Worm (Caenorhabditis elegans) whole organism, L2 larva: Measurements from ENCODE around the gene fbxb-105.
A peak's percentile ranks its signal among the peaks of the same experiment; 100 is the strongest.

Source experiments
- C34F6.9 ChIP-seq: fragments of 150-350 bp; optimal IDR thresholded peaks from 2 replicates; lab custom pipeline; 2014; ENCODE audit warnings: missing biosample characterization, missing genetic modification characterization
- F13H6.1 ChIP-seq: sonication (generic microtip); optimal IDR thresholded peaks from 2 replicates; lab custom pipeline; 2016; ENCODE audit warnings: missing genetic modification characterization, missing compliant biosample characterization
- R02D3.7 ChIP-seq: fragments of 150-350 bp; optimal IDR thresholded peaks from 2 replicates; lab custom pipeline; 2014; ENCODE audit warnings: missing biosample characterization, missing genetic modification characterization
- Y55F3AM.14 ChIP-seq: fragments of 200-800 bp; sonication (Bioruptor generic); optimal IDR thresholded peaks from 2 replicates; lab custom pipeline; 2018; ENCODE audit warnings: mild to moderate bottlenecking, missing genetic modification characterization, missing compliant biosample characterization
- ZK546.5 ChIP-seq: sonication (generic microtip); optimal IDR thresholded peaks from 2 replicates; lab custom pipeline; 2017; ENCODE audit warnings: missing biosample characterization, missing genetic modification characterization
- aly-2 ChIP-seq: fragments of 150-350 bp; optimal IDR thresholded peaks from 2 replicates; lab custom pipeline; 2014; ENCODE audit warnings: missing biosample characterization, missing genetic modification characterization
- blmp-1 ChIP-seq: sonication (generic microtip); optimal IDR thresholded peaks from 2 replicates; lab custom pipeline; 2017; ENCODE audit warnings: missing genetic modification characterization, mild to moderate bottlenecking, missing compliant biosample characterization, antibody characterized with exemption, moderate library complexity; ENCODE audit not compliant: insufficient read depth
- ceh-16 ChIP-seq: fragments of 150-350 bp; optimal IDR thresholded peaks from 2 replicates; lab custom pipeline; 2014; ENCODE audit warnings: missing biosample characterization, missing genetic modification characterization
- ceh-82 ChIP-seq: fragments of 150-350 bp; optimal IDR thresholded peaks from 2 replicates; lab custom pipeline; 2014; ENCODE audit warnings: missing biosample characterization, missing genetic modification characterization
- dmd-4 ChIP-seq: sonication (generic microtip); optimal IDR thresholded peaks from 2 replicates; lab custom pipeline; 2017; ENCODE audit warnings: missing biosample characterization, missing genetic modification characterization
- elt-1 ChIP-seq: fragments of 150-350 bp; optimal IDR thresholded peaks from 2 replicates; lab custom pipeline; 2014; ENCODE audit warnings: missing biosample characterization, missing genetic modification characterization
- fos-1 ChIP-seq: fragments of 150-350 bp; optimal IDR thresholded peaks from 2 replicates; lab custom pipeline; 2014; ENCODE audit warnings: missing biosample characterization, missing genetic modification characterization
- gmeb-1 ChIP-seq: fragments of 150-350 bp; optimal IDR thresholded peaks from 2 replicates; lab custom pipeline; 2014; ENCODE audit warnings: missing biosample characterization, missing genetic modification characterization
- lin-11 ChIP-seq: fragments of 150-350 bp; sonication (generic microtip); optimal IDR thresholded peaks from 2 replicates; lab custom pipeline; 2014; ENCODE audit warnings: missing biosample characterization, missing genetic modification characterization, inconsistent platforms, mixed read lengths
- lin-13 ChIP-seq: fragments of 150-350 bp; optimal IDR thresholded peaks from 2 replicates; lab custom pipeline; 2014; ENCODE audit warnings: missing biosample characterization, missing genetic modification reagents, missing genetic modification characterization
- lin-39 ChIP-seq: fragments of 150-350 bp; optimal IDR thresholded peaks from 2 replicates; lab custom pipeline; 2014; ENCODE audit warnings: missing biosample characterization, missing genetic modification reagents, missing genetic modification characterization
- lsy-2 ChIP-seq, 2 experiments: fragments of 150-350 bp in 1 of 2; sonication (generic microtip) in 1 of 2; optimal IDR thresholded peaks; 2 replicates each; lab custom pipeline; 2014 to 2017; ENCODE audit warnings: missing biosample characterization in 2 of 2, missing genetic modification characterization in 2 of 2
- mab-5 ChIP-seq: fragments of 150-350 bp; optimal IDR thresholded peaks from 2 replicates; lab custom pipeline; 2014; ENCODE audit warnings: missing biosample characterization, missing genetic modification characterization
- mbf-1 ChIP-seq: sonication (generic microtip); optimal IDR thresholded peaks from 2 replicates; lab custom pipeline; 2017; ENCODE audit warnings: missing biosample characterization, missing genetic modification characterization
- mdl-1 ChIP-seq, 2 experiments: fragments of 150-350 bp in 1 of 2; sonication (generic microtip) in 1 of 2; optimal IDR thresholded peaks; 2 replicates each; lab custom pipeline; 2017; ENCODE audit warnings: missing biosample characterization in 2 of 2, missing genetic modification characterization in 2 of 2
- nhr-11 ChIP-seq: fragments of 150-350 bp; optimal IDR thresholded peaks from 2 replicates; lab custom pipeline; 2014; ENCODE audit warnings: missing biosample characterization, missing genetic modification characterization
- nhr-12 ChIP-seq: fragments of 150-350 bp; optimal IDR thresholded peaks from 2 replicates; lab custom pipeline; 2014; ENCODE audit warnings: missing biosample characterization, missing genetic modification characterization
- nhr-129 ChIP-seq: fragments of 150-350 bp; optimal IDR thresholded peaks from 2 replicates; lab custom pipeline; 2014; ENCODE audit warnings: missing biosample characterization, missing genetic modification characterization
- nhr-21 ChIP-seq: fragments of 150-350 bp; optimal IDR thresholded peaks from 2 replicates; lab custom pipeline; 2014; ENCODE audit warnings: missing biosample characterization, missing genetic modification characterization
- nhr-23 ChIP-seq: fragments of 150-350 bp; optimal IDR thresholded peaks from 2 replicates; lab custom pipeline; 2014; ENCODE audit warnings: missing biosample characterization, missing genetic modification reagents, missing genetic modification characterization
- nhr-237 ChIP-seq: fragments of 150-350 bp; optimal IDR thresholded peaks from 2 replicates; lab custom pipeline; 2014; ENCODE audit warnings: missing biosample characterization, missing genetic modification characterization
- nhr-77 ChIP-seq: fragments of 150-350 bp; optimal IDR thresholded peaks from 2 replicates; lab custom pipeline; 2014; ENCODE audit warnings: missing biosample characterization, missing genetic modification characterization
- peb-1 ChIP-seq: fragments of 150-350 bp; optimal IDR thresholded peaks from 2 replicates; lab custom pipeline; 2014; ENCODE audit warnings: missing biosample characterization, missing genetic modification characterization
- skn-1 ChIP-seq: sonication (generic microtip); optimal IDR thresholded peaks from 2 replicates; lab custom pipeline; 2017; ENCODE audit warnings: missing biosample characterization, missing genetic modification characterization
- sma-3 ChIP-seq: sonication (generic microtip); optimal IDR thresholded peaks from 2 replicates; lab custom pipeline; 2016; ENCODE audit warnings: missing genetic modification reagents, missing genetic modification characterization, missing compliant biosample characterization
- sma-9 ChIP-seq, 2 experiments: fragments of 150-350 bp in 1 of 2; sonication (generic microtip) in 1 of 2; optimal IDR thresholded peaks; 2 replicates each; lab custom pipeline; 2014 to 2016; ENCODE audit warnings: missing genetic modification characterization in 2 of 2, mild to moderate bottlenecking in 1 of 2, missing biosample characterization in 1 of 2, missing compliant biosample characterization in 1 of 2, missing genetic modification reagents in 1 of 2, moderate library complexity in 1 of 2
- snpc-4 ChIP-seq: fragments of 150-350 bp; optimal IDR thresholded peaks from 2 replicates; lab custom pipeline; 2014; ENCODE audit warnings: missing biosample characterization, missing genetic modification characterization
- unc-39 ChIP-seq: fragments of 150-350 bp; optimal IDR thresholded peaks from 2 replicates; lab custom pipeline; 2014; ENCODE audit warnings: missing biosample characterization, missing genetic modification characterization
- unc-55 ChIP-seq: fragments of 150-350 bp; sonication (generic microtip); optimal IDR thresholded peaks from 3 replicates; lab custom pipeline; 2014; ENCODE audit warnings: missing biosample characterization, missing genetic modification reagents, missing genetic modification characterization
- zag-1 ChIP-seq: fragments of 150-350 bp; optimal IDR thresholded peaks from 2 replicates; lab custom pipeline; 2014; ENCODE audit warnings: missing biosample characterization, missing genetic modification characterization
- ztf-11 ChIP-seq: sonication (generic microtip); optimal IDR thresholded peaks from 2 replicates; lab custom pipeline; 2017; ENCODE audit warnings: missing biosample characterization, missing genetic modification characterization
- ztf-4 ChIP-seq: fragments of 150-350 bp; optimal IDR thresholded peaks from 2 replicates; lab custom pipeline; 2014; ENCODE audit warnings: missing biosample characterization, missing genetic modification characterization

fbxb-105 gene

DNA sequence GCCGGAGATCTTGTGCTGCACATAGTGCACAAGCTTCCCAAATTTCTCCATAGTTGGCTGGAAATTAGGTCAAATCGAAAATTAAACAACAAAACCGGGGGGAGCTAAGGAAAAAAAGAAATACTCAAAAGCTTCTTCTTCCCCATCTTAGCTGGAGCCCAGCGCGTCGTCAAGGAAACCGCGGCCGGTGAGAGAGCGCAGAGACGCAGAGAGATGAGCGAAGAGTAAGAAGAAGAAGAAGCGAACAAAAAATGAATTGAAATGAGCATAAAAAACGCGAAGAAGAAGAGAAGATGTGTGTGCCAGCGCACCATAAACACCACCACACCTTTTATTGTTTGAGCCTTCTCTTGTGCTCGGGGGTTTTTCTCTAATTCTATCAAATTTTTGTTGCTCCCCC lies 35.5 kb downstream of the fbxb-105 start, which contains the start of gene wdr-31:
Gene wdr-31 (minus strand): TSS at position 101 of the 400 bp plus-strand sequence.
- TF ChIP-seq unc-39 (tag; lab: Kevin White, UChicago): no peak
- no peak for TF ChIP-seq sma-9 (GFP tag; optimal IDR thresholded peaks at IDR 0.05; lab: Kevin White, UChicago)
- TF ChIP-seq sma-9 (tag; optimal IDR thresholded peaks at IDR 0.05; lab: Kevin White, UChicago): no peak
- no peak for TF ChIP-seq elt-1 (tag; lab: Kevin White, UChicago)
- no peak for TF ChIP-seq mdl-1 (tag; optimal IDR thresholded peaks at IDR 0.05; lab: Kevin White, UChicago)
- TF ChIP-seq lsy-2 (tag; optimal IDR thresholded peaks at IDR 0.05; lab: Kevin White, UChicago): no peak
- TF ChIP-seq C34F6.9 (tag; lab: Kevin White, UChicago): no peak
- no peak for TF ChIP-seq R02D3.7 (tag; lab: Kevin White, UChicago)
- no peak for TF ChIP-seq zag-1 (tag; lab: Kevin White, UChicago)
- no peak for TF ChIP-seq nhr-237 (tag; lab: Kevin White, UChicago)
- no peak for TF ChIP-seq Y55F3AM.14
- no peak for TF ChIP-seq F13H6.1
- no peak for TF ChIP-seq nhr-23 (tag; lab: Kevin White, UChicago)
- TF ChIP-seq nhr-21 (tag; lab: Kevin White, UChicago): no peak

DNA sequence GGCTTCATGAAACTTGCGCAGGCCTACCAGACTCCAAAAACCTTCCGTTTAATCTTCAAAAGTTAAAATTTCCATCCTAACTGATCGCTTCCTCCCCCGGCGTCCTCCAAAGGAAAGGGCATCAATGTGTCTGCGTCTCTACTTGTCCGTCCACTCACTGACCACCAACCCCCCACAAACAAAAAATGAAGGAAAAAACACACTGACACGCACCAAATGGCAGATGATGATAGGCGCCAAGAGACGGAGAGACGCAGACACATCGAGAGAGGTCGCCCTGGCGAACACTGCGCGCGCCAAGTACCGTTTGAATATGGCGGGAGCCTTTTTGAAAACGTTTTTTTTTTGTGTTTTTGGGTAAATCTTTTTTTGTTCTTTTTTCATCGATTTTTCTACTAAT lies 36.0 kb downstream of the fbxb-105 start:
- TF ChIP-seq ceh-16 (tag; lab: Kevin White, UChicago) (peak; percentile 30), lsy-2 (tag; optimal IDR thresholded peaks at IDR 0.05; lab: Kevin White, UChicago) (peak in 1 of 2 experiments; percentile 22), C34F6.9 (tag; lab: Kevin White, UChicago) (peak; percentile 28), snpc-4 (no peak), fos-1 (tag; lab: Kevin White, UChicago) (peak; percentile 13), nhr-129 (tag; lab: Kevin White, UChicago) (peak; percentile 4), F13H6.1 (peak; percentile 67), ztf-4 (tag; lab: Kevin White, UChicago) (no peak)

DNA sequence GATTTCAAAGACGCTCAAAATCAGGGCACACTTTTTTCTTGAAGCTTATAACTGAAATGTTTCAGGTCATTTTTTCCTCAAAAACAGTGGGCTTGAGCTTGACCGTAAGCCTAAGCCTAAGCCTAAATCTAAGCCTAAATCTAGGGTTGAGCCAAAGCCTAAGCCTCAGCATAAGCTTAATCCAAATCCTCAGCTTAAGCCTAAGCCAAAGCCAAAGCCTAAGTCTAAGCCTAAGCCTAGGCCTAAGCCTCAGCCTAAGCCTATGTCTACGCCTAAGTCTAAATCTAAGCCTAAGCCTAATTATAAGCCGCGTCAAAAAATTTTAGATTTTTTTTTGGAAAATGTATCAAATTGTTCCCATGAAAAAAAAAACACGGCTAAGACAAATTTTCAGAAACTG lies 36.4 kb downstream of the fbxb-105 start:
- no peak for TF ChIP-seq mbf-1 (tag; lab: Kevin White, UChicago)
- no peak for TF ChIP-seq nhr-11 (tag; lab: Kevin White, UChicago)
- TF ChIP-seq lin-13: no peak
- TF ChIP-seq Y55F3AM.14: no peak
- TF ChIP-seq blmp-1 (tag; lab: Kevin White, UChicago): no peak
- TF ChIP-seq zag-1 (tag; lab: Kevin White, UChicago): no peak
- TF ChIP-seq ceh-16 (tag; lab: Kevin White, UChicago): no peak
- TF ChIP-seq nhr-21 (tag; lab: Kevin White, UChicago): no peak
- TF ChIP-seq ceh-82 (tag; lab: Kevin White, UChicago): no peak
- no peak for TF ChIP-seq ZK546.5 (tag; lab: Kevin White, UChicago)
- TF ChIP-seq dmd-4 (tag; lab: Kevin White, UChicago): no peak
- no peak for TF ChIP-seq unc-39 (tag; lab: Kevin White, UChicago)
- no peak for TF ChIP-seq sma-3 (GFP tag; lab: Kevin White, UChicago)
- TF ChIP-seq peb-1 (tag; lab: Kevin White, UChicago): no peak
- TF ChIP-seq snpc-4: no peak
- TF ChIP-seq nhr-12: no peak
- TF ChIP-seq, all 48 proteins: peak for 0

ce11 chrII:2730647-2731046 lies 40.0 kb downstream of the fbxb-105 start:
- TF ChIP-seq aly-2 (tag; lab: Kevin White, UChicago): no peak
- TF ChIP-seq nhr-12: no peak
- TF ChIP-seq R02D3.7 (tag; lab: Kevin White, UChicago): no peak
- TF ChIP-seq nhr-21 (tag; lab: Kevin White, UChicago): no peak
- TF ChIP-seq lin-39 (tag; lab: Kevin White, UChicago): no peak
- no peak for TF ChIP-seq nhr-11 (tag; lab: Kevin White, UChicago)
- no peak for TF ChIP-seq mab-5 (tag; lab: Kevin White, UChicago)
- TF ChIP-seq C34F6.9 (tag; lab: Kevin White, UChicago): no peak
- TF ChIP-seq lin-13: no peak
- TF ChIP-seq skn-1 (tag; lab: Kevin White, UChicago): no peak
- TF ChIP-seq ceh-16 (tag; lab: Kevin White, UChicago): no peak
- no peak for TF ChIP-seq mbf-1 (tag; lab: Kevin White, UChicago)
- TF ChIP-seq gmeb-1 (tag; lab: Kevin White, UChicago): no peak
- no peak for TF ChIP-seq nhr-23 (tag; lab: Kevin White, UChicago)
- TF ChIP-seq unc-55: no peak
- TF ChIP-seq ztf-11: no peak
- TF ChIP-seq nhr-77 (tag; lab: Kevin White, UChicago): no peak
- no peak for TF ChIP-seq lin-11 (tag; lab: Kevin White, UChicago)
- TF ChIP-seq dmd-4 (tag; lab: Kevin White, UChicago): no peak
- no peak for TF ChIP-seq lsy-2 (tag; optimal IDR thresholded peaks at IDR 0.05; lab: Kevin White, UChicago)
